Worm (Caenorhabditis elegans): Measurements from ENCODE around the gene K10G6.9.

ce11 chrII:3975942-3976341 lies 3.9 kb downstream of the K10G6.9 start, which contains the start of gene dos-2:
- TF ChIP-seq rnt-1 (tag; optimal IDR thresholded peaks at IDR 0.05) (no peak), ztf-11 (tag; optimal IDR thresholded peaks at IDR 0.05) (no peak), C34B4.2 (tag; optimal IDR thresholded peaks at IDR 0.05) (no peak), unc-62 (GFP tag; optimal IDR thresholded peaks at IDR 0.05) (no peak), dsc-1 (tag; optimal IDR thresholded peaks at IDR 0.05) (no peak), tbx-2 (tag; optimal IDR thresholded peaks at IDR 0.05) (no peak), ztf-4 (tag; optimal IDR thresholded peaks at IDR 0.05) (no peak), aha-1 (tag; optimal IDR thresholded peaks at IDR 0.05) (no peak), ceh-63 (GFP tag; optimal IDR thresholded peaks at IDR 0.05) (no peak)

Measured in whole organism, L1 larva.